Worm (Caenorhabditis elegans) whole organism, L4/young adult: ENCODE measurements around the gene C07D10.6.
"Not testable (repeated sequence)": the region's sequence is repeated elsewhere in the genome, so short reads cannot be mapped to it uniquely, and the experiment has no call there.

Source experiments
- W03F9.2 ChIP-seq: fragments of 150-350 bp; optimal IDR thresholded peaks from 2 replicates; lab custom pipeline; 2014; ENCODE audit warnings: missing biosample characterization, missing genetic modification characterization
- dao-5 ChIP-seq: sonication (generic microtip); optimal IDR thresholded peaks from 2 replicates; lab custom pipeline; 2016; ENCODE audit warnings: missing genotype, missing genetic modification characterization, moderate library complexity, missing compliant biosample characterization
- him-1 ChIP-seq: sonication (generic microtip); optimal IDR thresholded peaks from 2 replicates; lab custom pipeline; 2016; ENCODE audit warnings: missing genotype, missing genetic modification reagents, missing genetic modification characterization, missing compliant biosample characterization

Gene C07D10.6

DNA sequence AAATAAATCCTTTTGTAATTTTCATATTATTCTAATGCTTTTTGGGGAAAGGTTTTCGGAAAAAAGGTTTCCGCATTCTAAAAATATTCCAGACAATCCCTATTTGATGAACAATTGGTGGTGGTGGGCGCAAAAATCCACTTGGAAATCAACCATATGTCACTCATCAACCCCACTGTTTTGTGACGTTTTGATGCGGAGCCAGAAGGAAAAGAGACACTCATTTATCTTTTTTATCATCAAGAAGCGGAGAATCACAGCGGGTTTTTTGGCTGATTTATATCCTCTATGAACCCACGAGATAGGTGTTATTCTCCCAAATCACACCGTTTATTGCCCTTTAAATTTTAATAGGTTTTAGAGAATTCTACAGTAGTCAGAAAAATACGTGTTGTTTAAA, 21.9 kb upstream of the C07D10.6 start:
- TF ChIP-seq dao-5 (tag; lab: Kevin White, UChicago) (no peak), W03F9.2 (tag; lab: Kevin White, UChicago) (no peak), him-1 (tag; lab: Kevin White, UChicago) (no peak)

DNA sequence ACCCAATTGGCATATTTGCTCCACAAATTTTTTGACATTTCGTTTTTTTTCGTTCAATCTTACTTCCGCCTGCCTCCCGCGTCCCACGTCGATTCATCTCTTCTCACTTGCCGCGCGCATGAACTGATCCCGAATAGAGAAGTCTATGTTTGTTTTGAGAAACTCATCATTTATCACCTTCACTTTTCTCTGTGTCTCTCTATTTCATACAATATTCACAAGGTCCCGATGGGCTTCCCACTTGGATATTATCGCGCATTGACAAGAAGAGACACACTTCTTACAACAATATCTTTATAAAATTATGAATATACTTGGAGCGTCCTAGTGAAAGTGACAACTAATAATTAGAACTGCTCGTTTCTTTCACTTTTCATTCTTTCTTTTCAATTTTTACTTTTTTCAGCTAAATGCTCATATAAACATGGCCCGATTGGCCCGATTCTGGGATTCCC, 20.6 kb upstream of the C07D10.6 start, which contains the start of gene insc-1:
insc-1 (plus strand) TSS at position 405 of the 455 bp plus-strand sequence.
- TF ChIP-seq dao-5 (tag; lab: Kevin White, UChicago): no peak
- TF ChIP-seq him-1 (tag; lab: Kevin White, UChicago): no peak
- TF ChIP-seq W03F9.2 (tag; lab: Kevin White, UChicago): no peak

DNA sequence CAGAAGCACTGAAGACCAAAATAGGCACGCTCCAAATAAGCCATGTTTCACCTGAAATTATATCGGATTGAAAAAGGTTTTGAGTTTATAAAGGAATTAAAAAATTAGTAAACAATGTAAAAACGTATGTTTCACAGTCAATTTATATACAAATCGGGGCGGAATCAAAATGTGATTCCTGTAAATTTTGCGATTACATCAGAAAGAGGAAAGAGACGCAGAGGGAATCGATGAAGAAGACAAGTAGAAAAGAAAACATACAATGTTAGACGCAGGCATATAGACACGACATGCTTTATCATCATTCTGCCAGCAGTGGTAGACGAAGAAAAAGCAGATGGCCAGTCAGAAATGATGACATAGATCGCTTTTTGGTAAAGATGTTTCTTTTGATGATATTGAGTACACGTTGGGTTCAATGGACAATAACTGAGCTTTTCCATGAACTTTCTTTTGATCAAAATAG, 15.1 kb upstream of the C07D10.6 start, which contains the start of gene msra-1:
msra-1 (minus strand) TSS at position 51 of the 466 bp plus-strand sequence.
- TF ChIP-seq him-1 (tag; lab: Kevin White, UChicago) (no peak), W03F9.2 (tag; lab: Kevin White, UChicago) (peak; percentile 40), dao-5 (tag; lab: Kevin White, UChicago) (no peak)

DNA sequence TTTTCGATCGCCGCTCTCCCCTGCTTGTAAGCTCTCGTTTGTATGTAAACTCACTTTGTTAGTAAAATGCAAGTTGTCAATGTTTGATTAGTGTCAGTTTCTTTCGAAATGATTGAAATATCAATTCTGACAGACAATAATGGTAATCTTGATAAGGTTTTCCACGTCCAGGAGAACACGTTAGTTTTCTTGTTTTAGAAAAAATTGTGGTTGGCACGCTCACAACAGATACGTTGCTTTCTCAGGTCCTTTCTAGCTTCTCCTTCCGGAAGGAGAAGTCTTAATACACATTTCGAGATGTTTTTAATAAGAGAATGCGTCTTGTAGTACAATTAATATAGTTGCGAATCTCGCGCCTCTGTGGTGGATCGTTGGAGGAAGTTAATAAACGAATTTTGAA, 10.4 kb upstream of the C07D10.6 start, which contains the start of gene F43E2.6:
F43E2.6 (minus strand) TSS at position 101 of the 400 bp plus-strand sequence.
- no peak for TF ChIP-seq him-1 (tag; lab: Kevin White, UChicago)
- TF ChIP-seq W03F9.2 (tag; lab: Kevin White, UChicago): no peak
- no peak for TF ChIP-seq dao-5 (tag; lab: Kevin White, UChicago)

DNA sequence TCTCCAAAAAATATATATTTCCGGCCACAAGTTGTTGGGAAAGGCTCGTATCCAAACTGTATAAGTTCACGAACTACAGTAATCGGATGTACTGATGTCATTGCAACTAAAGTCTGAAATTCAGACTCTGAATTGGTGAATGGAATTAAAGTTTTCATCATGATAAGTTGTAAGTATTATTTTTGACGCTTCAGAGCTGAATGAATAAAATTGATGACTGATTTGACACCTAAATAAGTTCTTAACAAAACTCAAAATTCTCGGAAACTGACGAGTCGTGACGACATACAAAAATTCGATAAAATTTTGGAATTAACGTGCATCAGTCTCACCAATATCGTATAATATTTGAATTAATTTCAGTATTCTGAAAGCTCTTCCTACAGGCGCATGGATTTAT, 8.9 kb upstream of the C07D10.6 start, which contains the start of gene F43E2.11:
F43E2.11 (minus strand) TSS at position 101 of the 400 bp plus-strand sequence.
- TF ChIP-seq W03F9.2, him-1, dao-5 (tag; lab: Kevin White, UChicago): not testable (repeated sequence)

DNA sequence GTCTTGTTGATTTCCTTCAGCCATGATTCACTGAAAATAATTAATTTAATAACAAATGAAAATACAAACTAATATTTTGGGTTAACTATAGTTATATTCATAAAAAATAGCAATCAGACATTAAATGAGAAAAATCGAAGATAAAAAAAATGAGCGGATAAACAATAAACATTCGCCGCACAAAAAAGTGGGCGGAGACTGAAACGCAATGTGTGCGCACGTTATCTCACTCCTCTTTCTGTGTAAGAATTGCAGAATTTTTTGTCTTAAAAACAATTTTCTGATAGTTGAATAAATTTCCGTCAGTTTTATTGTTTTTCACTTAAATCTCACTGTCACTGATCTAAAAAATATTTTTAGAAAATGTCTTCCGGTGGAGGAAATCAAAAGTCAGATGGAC, 5.0 kb upstream of the C07D10.6 start, which contains the start of the genes mtch-1 and rpb-4:
mtch-1 (minus strand) TSS at position 24 of the 400 bp plus-strand sequence.
rpb-4 (plus strand) TSS at position 353 of the 400 bp plus-strand sequence.
- no peak for TF ChIP-seq dao-5 (tag; lab: Kevin White, UChicago)
- peak; percentile 75 for TF ChIP-seq W03F9.2 (tag; lab: Kevin White, UChicago)
- no peak for TF ChIP-seq him-1 (tag; lab: Kevin White, UChicago)

DNA sequence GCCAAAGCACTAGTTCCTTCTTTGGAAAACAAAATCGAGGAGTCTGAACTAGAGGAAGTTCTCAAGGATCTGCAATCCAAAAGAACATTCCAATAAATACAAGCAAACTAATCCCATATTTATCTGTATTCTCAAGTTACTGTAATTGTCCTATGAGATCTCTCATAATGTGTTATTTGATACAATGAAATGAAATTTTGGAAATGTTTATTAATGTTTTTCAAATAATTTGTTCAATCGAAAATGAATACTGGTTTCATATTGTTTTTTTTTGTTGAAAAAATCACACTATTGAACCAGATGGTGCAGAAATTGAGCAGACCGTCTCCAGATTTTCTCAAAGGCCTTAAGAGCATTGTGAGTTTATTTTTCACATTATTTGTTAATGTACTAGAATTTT, 4.1 kb upstream of the C07D10.6 start, which contains the start of gene F43E2.1:
F43E2.1 (plus strand) TSS at position 301 of the 400 bp plus-strand sequence.
- TF ChIP-seq him-1 (tag; lab: Kevin White, UChicago) (no peak), dao-5 (tag; lab: Kevin White, UChicago) (no peak), W03F9.2 (tag; lab: Kevin White, UChicago) (no peak)

DNA sequence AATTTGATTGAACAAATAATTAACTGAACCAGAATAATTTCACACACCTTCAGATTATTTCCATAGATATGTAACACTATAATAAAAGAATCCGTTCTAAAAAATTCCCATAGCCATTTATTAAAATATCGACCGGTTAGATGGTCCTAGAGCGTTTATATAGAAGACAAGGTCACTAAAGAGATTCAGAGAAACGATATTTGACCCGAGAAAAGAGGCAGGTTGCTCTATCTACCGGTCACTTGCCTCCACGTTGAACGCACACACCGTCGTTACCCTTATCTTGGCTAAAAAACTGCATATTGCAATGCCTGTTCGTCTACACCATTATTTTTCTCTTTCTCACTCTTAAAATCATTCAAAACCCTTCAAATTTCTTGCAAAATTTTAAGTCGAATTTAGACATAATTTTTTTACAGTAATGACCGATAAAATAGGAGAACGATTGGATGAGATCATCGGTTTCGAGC, 2.1 kb downstream of the C07D10.6 start, which contains the start of gene C07D10.5:
C07D10.5 (plus strand) TSS at position 420 of the 470 bp plus-strand sequence.
- no peak for TF ChIP-seq dao-5 (tag; lab: Kevin White, UChicago)
- TF ChIP-seq him-1 (tag; lab: Kevin White, UChicago): no peak
- TF ChIP-seq W03F9.2 (tag; lab: Kevin White, UChicago): no peak

DNA sequence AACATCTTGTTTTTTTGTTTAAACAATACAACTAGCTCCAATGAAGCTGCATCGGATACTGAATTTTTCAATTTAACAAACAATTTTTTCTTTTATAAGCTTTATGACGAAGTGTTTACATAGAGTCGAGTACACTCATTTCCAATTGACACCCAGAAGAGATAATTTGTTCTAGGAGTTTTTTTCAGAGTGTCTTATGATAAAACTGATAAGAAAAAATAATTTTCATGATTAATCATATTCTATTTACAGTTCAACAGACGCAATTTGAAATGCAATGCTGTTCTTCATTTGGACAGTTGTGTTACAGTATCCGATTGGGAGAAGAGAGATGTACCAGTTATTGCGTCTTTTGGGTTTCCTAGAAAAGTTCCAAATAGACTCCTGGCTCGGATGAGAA, 2.8 kb downstream of the C07D10.6 start:
- TF ChIP-seq dao-5 (tag; lab: Kevin White, UChicago): no peak
- TF ChIP-seq W03F9.2 (tag; lab: Kevin White, UChicago): no peak
- TF ChIP-seq him-1 (tag; lab: Kevin White, UChicago): no peak

DNA sequence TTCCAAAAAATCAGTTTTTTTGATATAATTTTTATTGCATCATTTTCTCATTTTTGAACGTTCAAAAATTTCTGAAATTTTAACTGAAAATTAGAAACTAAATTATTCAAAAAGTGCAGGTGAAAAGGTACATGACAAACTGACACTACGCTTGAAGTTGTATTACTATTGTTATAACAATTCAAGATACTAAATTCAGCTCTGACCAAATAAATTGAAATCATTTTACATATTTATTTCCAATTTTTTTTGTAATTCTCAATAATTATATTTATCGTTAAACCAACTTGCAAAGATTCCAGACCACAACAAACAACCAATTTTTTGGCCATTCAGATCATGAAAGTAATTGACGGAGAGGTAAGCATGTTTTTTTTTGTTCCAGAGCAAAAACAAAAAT, 6.3 kb downstream of the C07D10.6 start, which contains the start of gene sre-3:
sre-3 (plus strand) TSS at position 301 of the 400 bp plus-strand sequence.
- TF ChIP-seq dao-5 (tag; lab: Kevin White, UChicago) (no peak), him-1 (tag; lab: Kevin White, UChicago) (no peak), W03F9.2 (tag; lab: Kevin White, UChicago) (no peak)

DNA sequence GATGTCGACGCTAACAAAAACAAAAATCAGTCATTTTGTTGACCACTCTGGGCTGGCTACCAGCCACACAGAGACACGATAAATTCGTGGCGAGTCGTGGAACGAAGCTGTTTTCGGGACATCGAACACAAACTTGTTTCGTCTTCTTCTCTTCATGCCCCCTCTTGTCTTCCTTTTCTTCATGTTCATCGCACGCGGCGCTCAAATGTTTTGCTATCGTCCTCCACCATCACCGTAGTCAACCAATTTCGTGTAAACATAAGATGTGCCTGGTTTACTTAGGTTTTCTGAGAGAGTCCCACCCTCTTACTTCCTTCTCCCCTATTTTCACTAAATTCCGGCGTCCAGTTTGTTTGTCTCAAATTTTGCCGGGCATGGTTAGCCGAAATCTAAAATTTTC, 11.2 kb downstream of the C07D10.6 start:
- TF ChIP-seq him-1 (tag; lab: Kevin White, UChicago) (no peak), W03F9.2 (tag; lab: Kevin White, UChicago) (no peak), dao-5 (tag; lab: Kevin White, UChicago) (no peak)

DNA sequence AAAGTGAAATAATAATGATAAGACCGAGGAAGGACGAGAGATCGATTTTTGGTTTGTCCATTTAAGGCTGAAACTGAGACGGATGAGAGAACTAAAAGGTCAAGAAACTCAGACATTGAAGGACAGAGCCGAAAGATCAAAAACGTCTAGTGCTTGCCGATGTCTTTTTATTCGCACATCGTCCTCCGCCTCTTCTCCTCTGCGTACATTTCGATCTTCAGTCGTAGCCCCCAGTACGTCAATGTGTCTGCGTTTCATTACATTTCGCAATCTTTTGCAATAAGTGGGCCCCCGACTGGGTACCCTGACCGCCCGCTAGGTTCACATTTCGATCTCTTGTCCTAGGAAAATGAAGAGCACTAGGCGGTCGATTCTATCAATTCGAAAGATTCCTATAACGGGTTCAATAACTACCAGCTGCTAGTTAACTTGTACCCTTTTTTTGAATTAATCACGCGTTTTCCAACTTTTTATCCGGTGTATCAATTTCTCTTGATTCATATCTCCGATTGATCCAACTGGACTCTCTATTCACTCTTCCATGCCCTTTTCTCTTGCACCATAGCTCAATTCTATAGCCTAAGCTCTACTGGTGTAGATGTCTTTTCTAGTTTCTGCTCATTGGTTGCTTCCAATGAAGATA, 13.1 kb downstream of the C07D10.6 start:
- TF ChIP-seq W03F9.2 (tag; lab: Kevin White, UChicago) (no peak), dao-5 (tag; lab: Kevin White, UChicago) (no peak), him-1 (tag; lab: Kevin White, UChicago) (no peak)

DNA sequence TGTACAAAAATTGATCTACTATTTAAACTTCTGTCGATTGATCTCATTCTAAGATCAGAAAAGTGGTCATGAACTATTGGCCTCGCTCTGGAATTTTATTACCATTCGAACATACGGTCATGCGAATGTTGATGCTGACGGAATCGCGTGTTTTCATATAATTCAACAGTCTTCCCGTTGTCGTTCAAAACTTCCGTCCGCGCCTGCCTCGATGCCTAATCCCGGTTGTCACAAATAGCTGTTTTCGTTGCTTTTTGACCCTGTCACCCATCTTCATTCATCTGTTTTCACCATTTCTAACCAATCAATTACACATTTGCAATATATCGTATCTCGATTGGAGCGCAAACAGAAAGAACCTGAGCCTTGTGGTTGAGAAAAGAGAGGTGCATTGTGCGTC, 14.3 kb downstream of the C07D10.6 start:
- no peak for TF ChIP-seq W03F9.2 (tag; lab: Kevin White, UChicago)
- no peak for TF ChIP-seq dao-5 (tag; lab: Kevin White, UChicago)
- TF ChIP-seq him-1 (tag; lab: Kevin White, UChicago): no peak
